Worm (Caenorhabditis elegans) whole organism, L4 larva: ENCODE data around the gene Y17D7B.10.

Experiments
- F49E8.2 ChIP-seq: sonication (generic microtip); optimal IDR thresholded peaks from 2 replicates; lab custom pipeline; 2016; ENCODE audit warnings: missing compliant biosample characterization, mild to moderate bottlenecking, missing genetic modification characterization, borderline replicate concordance
- R02D3.7 ChIP-seq: fragments of 150-350 bp; sonication (generic microtip); optimal IDR thresholded peaks from 3 replicates; lab custom pipeline; 2014; ENCODE audit warnings: missing biosample characterization, missing genetic modification characterization
- ZK546.5 ChIP-seq, 2 experiments: sonication (generic microtip); optimal IDR thresholded peaks; 2 replicates each; lab custom pipeline; 2017; ENCODE audit warnings: missing biosample characterization in 2 of 2, missing genetic modification characterization in 2 of 2
- daf-12 ChIP-seq: fragments of 150-350 bp; optimal IDR thresholded peaks from 2 replicates; lab custom pipeline; 2014; ENCODE audit warnings: missing biosample characterization, missing genetic modification reagents, missing genetic modification characterization
- dpl-1 ChIP-seq: fragments of 150-350 bp; optimal IDR thresholded peaks from 2 replicates; lab custom pipeline; 2014; ENCODE audit warnings: missing biosample characterization, missing genetic modification reagents, missing genetic modification characterization
- hlh-30 ChIP-seq: sonication (generic microtip); optimal IDR thresholded peaks from 2 replicates; lab custom pipeline; 2017; ENCODE audit warnings: antibody characterized with exemption, mild to moderate bottlenecking, missing genetic modification characterization, missing compliant biosample characterization; ENCODE audit not compliant: insufficient read depth
- lin-29 ChIP-seq: fragments of 200-800 bp; sonication (Bioruptor generic); IDR thresholded peaks from 2 replicates; pipeline ENCODE4 v1.3.6; 2022; ENCODE audit warnings: missing genetic modification reagents, missing genetic modification characterization, missing compliant biosample characterization
- mxl-2 ChIP-seq: fragments of 200-800 bp; sonication (Bioruptor generic); conservative IDR thresholded peaks from 2 replicates; pipeline ENCODE4 v1.3.6; 2022; ENCODE audit warnings: missing genetic modification reagents, missing genetic modification characterization, missing compliant biosample characterization
- nhr-111 ChIP-seq: fragments of 200-800 bp; sonication (Bioruptor generic); optimal IDR thresholded peaks from 2 replicates; lab custom pipeline; 2018; ENCODE audit warnings: mild to moderate bottlenecking, missing genetic modification characterization, missing compliant biosample characterization
- nhr-237 ChIP-seq: sonication (generic microtip); optimal IDR thresholded peaks from 2 replicates; lab custom pipeline; 2017; ENCODE audit warnings: missing biosample characterization, missing genetic modification characterization
- nhr-28 ChIP-seq: fragments of 150-350 bp; optimal IDR thresholded peaks from 2 replicates; lab custom pipeline; 2014; ENCODE audit warnings: missing biosample characterization, missing genetic modification characterization
- nhr-6 ChIP-seq: fragments of 150-350 bp; optimal IDR thresholded peaks from 2 replicates; lab custom pipeline; 2014; ENCODE audit warnings: missing biosample characterization, missing genetic modification characterization
- nhr-76 ChIP-seq: fragments of 150-350 bp; optimal IDR thresholded peaks from 2 replicates; lab custom pipeline; 2014; ENCODE audit warnings: missing biosample characterization, missing genetic modification characterization
- zag-1 ChIP-seq: fragments of 150-350 bp; optimal IDR thresholded peaks from 2 replicates; lab custom pipeline; 2014; ENCODE audit warnings: missing biosample characterization, missing genetic modification characterization

DNA sequence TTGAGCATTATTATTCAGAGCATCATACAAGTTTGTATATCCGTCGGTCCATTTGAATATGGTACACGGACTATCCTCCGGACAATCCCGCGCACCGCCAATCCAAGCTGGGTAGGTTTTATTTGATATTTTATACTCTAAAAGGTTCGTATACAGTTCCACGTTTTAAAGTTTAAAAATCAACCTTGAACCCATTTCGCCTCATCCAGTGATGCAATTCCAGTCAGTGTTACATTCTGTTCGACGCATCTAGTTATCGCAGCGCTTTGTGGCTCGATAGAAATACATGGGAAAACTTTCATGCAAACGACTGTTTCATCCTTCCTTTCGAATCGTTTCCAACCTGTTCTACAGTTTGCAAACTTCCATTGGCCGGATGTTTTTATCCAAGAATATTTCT is 13.6 kb upstream of the Y17D7B.10 start:
- TF ChIP-seq F49E8.2 = no peak
- no peak for TF ChIP-seq R02D3.7 (tag; lab: Kevin White, UChicago)
- no peak for TF ChIP-seq daf-12 (tag; lab: Kevin White, UChicago)
- TF ChIP-seq hlh-30 (tag; lab: Kevin White, UChicago) = no peak
- no peak for TF ChIP-seq nhr-6
- TF ChIP-seq nhr-237 (tag; lab: Kevin White, UChicago) = no peak
- no peak for TF ChIP-seq lin-29 (GFP tag; lab: Robert Waterston, UW)
- TF ChIP-seq nhr-76 (tag; lab: Kevin White, UChicago) = no peak
- no peak for TF ChIP-seq mxl-2 (GFP tag; lab: Robert Waterston, UW)
- no peak for TF ChIP-seq dpl-1 (GFP tag; lab: Kevin White, UChicago)
- no peak for TF ChIP-seq ZK546.5 (tag; optimal IDR thresholded peaks at IDR 0.05; lab: Kevin White, UChicago)
- no peak for TF ChIP-seq zag-1
- TF ChIP-seq nhr-28 (tag; lab: Kevin White, UChicago) = no peak
- no peak for TF ChIP-seq nhr-111
